Worm (Caenorhabditis elegans): ENCODE measurements around the gene Y67D2.2.

The Y67D2.2 gene

ce11 chrIII:1604514-1604976, 45.9 kb downstream of the Y67D2.2 start, which contains the start of gene Y22D7AL.6:
Y22D7AL.6 (plus strand) TSS chrIII:1604926.
- TF ChIP-seq nhr-85 (tag) (peak; percentile 89), fkh-4 (tag; optimal IDR thresholded peaks at IDR 0.05; ENCODE audit: borderline replicate concordance) (no peak), mep-1 (tag; optimal IDR thresholded peaks at IDR 0.05) (no peak), elt-3 (tag; optimal IDR thresholded peaks at IDR 0.05) (no peak), vab-15 (tag; optimal IDR thresholded peaks at IDR 0.05) (no peak), fkh-10 (GFP tag; optimal IDR thresholded peaks at IDR 0.05) (no peak), ces-1 (GFP tag; optimal IDR thresholded peaks at IDR 0.05) (no peak), tbx-2 (tag; optimal IDR thresholded peaks at IDR 0.05) (peak; percentile 24), nhr-90 (tag; optimal IDR thresholded peaks at IDR 0.05; ENCODE audit: poor library complexity) (peak; percentile 46), hlh-17 (GFP tag; optimal IDR thresholded peaks at IDR 0.05; ENCODE audit: borderline replicate concordance) (no peak), elt-2 (tag; optimal IDR thresholded peaks at IDR 0.05) (peak; percentile 11), skn-1 (tag; optimal IDR thresholded peaks at IDR 0.05) (peak; percentile 21), ama-1 (optimal IDR thresholded peaks at IDR 0.05) (no peak), mef-2 (tag; optimal IDR thresholded peaks at IDR 0.05) (no peak), unc-130 (tag; optimal IDR thresholded peaks at IDR 0.05) (no peak), lsy-2 (tag; optimal IDR thresholded peaks at IDR 0.05) (peak; percentile 25 to 51), pax-3 (tag; optimal IDR thresholded peaks at IDR 0.05) (no peak), nhr-20 (tag; optimal IDR thresholded peaks at IDR 0.05) (peak; percentile 8), unc-86 (tag; optimal IDR thresholded peaks at IDR 0.05) (no peak), zag-1 (tag; optimal IDR thresholded peaks at IDR 0.05) (no peak), fos-1 (tag; optimal IDR thresholded peaks at IDR 0.05) (no peak), isw-1 (GFP tag; IDR thresholded peaks at IDR 0.05) (no peak), swsn-7 (tag; optimal IDR thresholded peaks at IDR 0.05) (peak; percentile 6), nhr-12 (tag; optimal IDR thresholded peaks at IDR 0.05) (no peak), ceh-90 (tag; optimal IDR thresholded peaks at IDR 0.05) (no peak), sox-4 (tag; optimal IDR thresholded peaks at IDR 0.05) (no peak), sptf-1 (tag; optimal IDR thresholded peaks at IDR 0.05) (no peak), aha-1 (tag; optimal IDR thresholded peaks at IDR 0.05) (no peak), nhr-47 (tag; optimal IDR thresholded peaks at IDR 0.05) (peak; percentile 60), nhr-77 (tag; optimal IDR thresholded peaks at IDR 0.05) (no peak), pag-3 (tag; optimal IDR thresholded peaks at IDR 0.05; ENCODE audit: borderline replicate concordance, insufficient read depth) (no peak), nhr-19 (GFP tag; conservative IDR thresholded peaks at IDR 0.05) (peak; percentile 31; the same call in 1 of the 2 replicates), ets-5 (GFP tag; IDR thresholded peaks at IDR 0.05) (no peak), efl-3 (GFP tag; optimal IDR thresholded peaks at IDR 0.05) (no peak), unc-30 (tag; optimal IDR thresholded peaks at IDR 0.05) (no peak), snpc-4 (tag; optimal IDR thresholded peaks at IDR 0.05) (no peak), nhr-76 (tag; optimal IDR thresholded peaks at IDR 0.05) (no peak), tlp-1 (tag; optimal IDR thresholded peaks at IDR 0.05) (no peak), Y116A8C.19 (tag; optimal IDR thresholded peaks at IDR 0.05; ENCODE audit: borderline replicate concordance) (no peak), ceh-8 (GFP tag; optimal IDR thresholded peaks at IDR 0.05) (no peak), snu-23 (GFP tag; optimal IDR thresholded peaks at IDR 0.05) (peak; percentile 50), lin-35 (GFP tag; optimal IDR thresholded peaks at IDR 0.05) (peak in 1 of 2 experiments; percentile 8), dsc-1 (tag; optimal IDR thresholded peaks at IDR 0.05) (peak; percentile 13), dpl-1 (GFP tag; optimal IDR thresholded peaks at IDR 0.05) (no peak), efl-1 (optimal IDR thresholded peaks at IDR 0.05) (peak in 1 of 2 experiments; percentile 7), efl-1 (GFP tag; optimal IDR thresholded peaks at IDR 0.05 in 1 of 2) (peak in 1 of 2 experiments; percentile 36), mab-9 (GFP tag; IDR thresholded peaks at IDR 0.05) (0 out of 2 replicates have a peak, but pooled peaks have one; percentile 15), aly-2 (tag; optimal IDR thresholded peaks at IDR 0.05) (no peak), alr-1 (tag; optimal IDR thresholded peaks at IDR 0.05; ENCODE audit: borderline replicate concordance) (no peak), nhr-11 (tag; optimal IDR thresholded peaks at IDR 0.05) (no peak), nhr-84 (tag; optimal IDR thresholded peaks at IDR 0.05) (no peak), blmp-1 (tag; optimal IDR thresholded peaks at IDR 0.05) (peak; percentile 86), ztf-4 (tag; optimal IDR thresholded peaks at IDR 0.05) (no peak), lin-13 (GFP tag; optimal IDR thresholded peaks at IDR 0.05) (no peak)
